Fruit fly (Drosophila melanogaster) whole organism, embryonic: ENCODE results near the gene CG6497.

Source experiments
- Atf6 ChIP-seq: fragments of 200-800 bp; sonication (Bioruptor generic); IDR thresholded peaks from 2 replicates; pipeline ENCODE4 v1.3.6; 2022; ENCODE audit warnings: missing biosample characterization, missing genetic modification characterization
- CG12299 ChIP-seq: fragments of 200-800 bp; sonication (Bioruptor generic); optimal IDR thresholded peaks from 2 replicates; lab custom pipeline; 2018; ENCODE audit warnings: missing biosample characterization, mild to moderate bottlenecking, missing genetic modification characterization
- CG13287 ChIP-seq: fragments of 200-800 bp; sonication (Bioruptor generic); IDR thresholded peaks from 2 replicates; pipeline ENCODE4 v1.3.6; 2022; ENCODE audit warnings: missing biosample characterization, missing genetic modification characterization; ENCODE audit not compliant: partially characterized antibody
- CG1603 ChIP-seq: fragments of 200-800 bp; sonication (Bioruptor generic); optimal IDR thresholded peaks from 2 replicates; lab custom pipeline; 2019; ENCODE audit warnings: missing biosample characterization, mild to moderate bottlenecking, missing genetic modification characterization, moderate library complexity
- CG16813 ChIP-seq: fragments of 200-800 bp; sonication (Bioruptor generic); IDR thresholded peaks from 3 replicates; pipeline ENCODE4 v1.3.6; 2022; ENCODE audit warnings: missing biosample characterization, missing genetic modification characterization; ENCODE audit not compliant: partially characterized antibody
- CG16863 ChIP-seq: fragments of 200-800 bp; sonication (Bioruptor generic); optimal IDR thresholded peaks from 3 replicates; lab custom pipeline; 2016; ENCODE audit warnings: missing biosample characterization, missing genetic modification characterization
- CG17802 ChIP-seq: fragments of 200-800 bp; sonication (Bioruptor generic); optimal IDR thresholded peaks from 2 replicates; lab custom pipeline; 2018; ENCODE audit warnings: missing biosample characterization, mild to moderate bottlenecking, missing genetic modification characterization, moderate library complexity
- CG1792 ChIP-seq: fragments of 200-800 bp; sonication (Bioruptor generic); optimal IDR thresholded peaks from 2 replicates; lab custom pipeline; 2016; ENCODE audit warnings: missing biosample characterization, missing genetic modification characterization
- CG2129 ChIP-seq: fragments of 200-800 bp; sonication (Bioruptor generic); IDR thresholded peaks from 2 replicates; pipeline ENCODE4 v1.3.6; 2022; ENCODE audit warnings: missing biosample characterization, missing genetic modification characterization; ENCODE audit not compliant: partially characterized antibody
- CG2199 ChIP-seq: fragments of 200-800 bp; sonication (Bioruptor generic); IDR thresholded peaks from 3 replicates; pipeline ENCODE4 v1.3.6; 2022; ENCODE audit warnings: missing biosample characterization, missing genetic modification characterization
- CG3407 ChIP-seq: fragments of 200-800 bp; sonication (Bioruptor generic); optimal IDR thresholded peaks from 2 replicates; lab custom pipeline; 2018; ENCODE audit warnings: missing biosample characterization, mild to moderate bottlenecking, missing genetic modification characterization
- CG34224 ChIP-seq: fragments of 200-800 bp; sonication (Bioruptor generic); IDR thresholded peaks from 3 replicates; pipeline ENCODE4 v1.3.6; 2022; ENCODE audit warnings: missing biosample characterization, missing genetic modification characterization; ENCODE audit not compliant: partially characterized antibody
- CG8089 ChIP-seq: fragments of 200-800 bp; sonication (Bioruptor generic); optimal IDR thresholded peaks from 3 replicates; lab custom pipeline; 2016; ENCODE audit warnings: missing biosample characterization, missing genetic modification characterization
- CG8924 ChIP-seq: fragments of 200-800 bp; optimal IDR thresholded peaks from 3 replicates; lab custom pipeline; 2019; ENCODE audit warnings: missing biosample characterization, mild to moderate bottlenecking, missing genetic modification characterization, moderate library complexity
- CG9215 ChIP-seq: fragments of 200-800 bp; sonication (Bioruptor generic); IDR thresholded peaks from 2 replicates; pipeline ENCODE4 v1.3.6; 2022; ENCODE audit warnings: missing biosample characterization, missing genetic modification characterization
- CTCF ChIP-seq: fragments of 200-800 bp; sonication (Bioruptor generic); optimal IDR thresholded peaks from 2 replicates; lab custom pipeline; 2017; ENCODE audit warnings: missing biosample characterization, mild to moderate bottlenecking, missing genetic modification characterization, moderate library complexity
- Deaf1 ChIP-seq: fragments of 200-800 bp; optimal IDR thresholded peaks from 3 replicates; lab custom pipeline; 2019; ENCODE audit warnings: missing biosample characterization, mild to moderate bottlenecking, missing genetic modification characterization, moderate library complexity
- Dref ChIP-seq: fragments of 200-800 bp; sonication (Bioruptor generic); IDR thresholded peaks from 2 replicates; pipeline ENCODE4 v1.3.6; 2022; ENCODE audit warnings: missing biosample characterization, missing genetic modification characterization
- H2.0 ChIP-seq: fragments of 200-800 bp; sonication (Bioruptor generic); IDR thresholded peaks from 2 replicates; pipeline ENCODE4 v1.3.6; 2022; ENCODE audit warnings: missing biosample characterization, missing genetic modification characterization
- Hr78 ChIP-seq, 2 experiments: fragments of 200-800 bp in 1 of 2; fragments of >200 bp in 1 of 2; sonication (Bioruptor generic) in 1 of 2; optimal IDR thresholded peaks; 2 replicates each; lab custom pipeline; 2017 to 2019; ENCODE audit warnings: missing biosample characterization in 2 of 2, missing genetic modification characterization in 2 of 2, mild to moderate bottlenecking in 1 of 2, moderate library complexity in 1 of 2
- Optix ChIP-seq: fragments of 200-800 bp; sonication (Bioruptor generic); IDR thresholded peaks from 3 replicates; pipeline ENCODE4 v1.3.6; 2022; ENCODE audit warnings: missing biosample characterization, missing genetic modification characterization
- PHDP ChIP-seq: fragments of 200-800 bp; sonication (Bioruptor generic); optimal IDR thresholded peaks from 3 replicates; lab custom pipeline; 2018; ENCODE audit warnings: missing biosample characterization, mild to moderate bottlenecking, missing genetic modification characterization, moderate library complexity
- Spps ChIP-seq: fragments of 200-800 bp; sonication (Bioruptor generic); optimal IDR thresholded peaks from 2 replicates; lab custom pipeline; 2018; ENCODE audit warnings: missing biosample characterization, mild to moderate bottlenecking, missing genetic modification characterization
- cg ChIP-seq: fragments of 200-800 bp; sonication (Bioruptor generic); optimal IDR thresholded peaks from 3 replicates; lab custom pipeline; 2019; ENCODE audit warnings: missing biosample characterization, mild to moderate bottlenecking, missing genetic modification characterization, moderate library complexity
- croc ChIP-seq: fragments of 200-800 bp; sonication (Bioruptor generic); conservative IDR thresholded peaks from 3 replicates; pipeline ENCODE4 v1.3.6; 2022; ENCODE audit warnings: missing biosample characterization, missing genetic modification characterization
- disco-r ChIP-seq: fragments of 200-800 bp; sonication (Bioruptor generic); optimal IDR thresholded peaks from 2 replicates; lab custom pipeline; 2016; ENCODE audit warnings: missing biosample characterization, missing genetic modification characterization
- dm ChIP-seq: fragments of 200-800 bp; sonication (Bioruptor generic); optimal IDR thresholded peaks from 3 replicates; lab custom pipeline; 2016; ENCODE audit warnings: missing biosample characterization, missing genetic modification characterization
- fd64A ChIP-seq: fragments of 200-800 bp; sonication (Bioruptor generic); optimal IDR thresholded peaks from 3 replicates; lab custom pipeline; 2018; ENCODE audit warnings: missing biosample characterization, mild to moderate bottlenecking, missing genetic modification characterization
- gfzf ChIP-seq: fragments of 200-800 bp; sonication (Bioruptor generic); optimal IDR thresholded peaks from 2 replicates; lab custom pipeline; 2016; ENCODE audit warnings: missing biosample characterization, mild to moderate bottlenecking, missing genetic modification characterization, moderate library complexity
- jumu ChIP-seq: fragments of 200-800 bp; sonication (Bioruptor generic); optimal IDR thresholded peaks from 3 replicates; lab custom pipeline; 2016; ENCODE audit warnings: missing biosample characterization, missing genetic modification characterization
- kay ChIP-seq: fragments of 200-800 bp; sonication (Bioruptor generic); optimal IDR thresholded peaks from 2 replicates; lab custom pipeline; 2016; ENCODE audit warnings: missing biosample characterization, missing genetic modification characterization
- ken ChIP-seq: fragments of 200-800 bp; sonication (Bioruptor generic); IDR thresholded peaks from 3 replicates; pipeline ENCODE4 v1.3.6; 2022; ENCODE audit warnings: missing biosample characterization, missing genetic modification characterization
- onecut ChIP-seq: fragments of 200-800 bp; sonication (Bioruptor generic); IDR thresholded peaks from 2 replicates; pipeline ENCODE4 v1.3.6; 2022; ENCODE audit warnings: missing biosample characterization, missing genetic modification characterization
- prd ChIP-seq, 3 experiments: fragments of >200 bp in 2 of 3; fragments of 200-800 bp in 1 of 3; sonication (Bioruptor generic) in 1 of 3; optimal IDR thresholded peaks in 2 of 3; IDR thresholded peaks in 1 of 3; 2 replicates in 2 of 3; 3 replicates in 1 of 3; pipeline versions ENCODE4 v1.3.6 to Lab custom; 2017 to 2022; ENCODE audit warnings: missing biosample characterization in 1 of 3, missing genetic modification characterization in 1 of 3
- ro ChIP-seq: fragments of 200-800 bp; sonication (Bioruptor generic); IDR thresholded peaks from 2 replicates; pipeline ENCODE4 v1.3.6; 2022; ENCODE audit warnings: missing biosample characterization, missing genetic modification characterization
- sens ChIP-seq: fragments of 200-800 bp; sonication (Bioruptor generic); peaks from one replicate; lab custom pipeline; 2016; ENCODE audit warnings: missing biosample characterization, missing genetic modification characterization
- slou ChIP-seq: fragments of 200-800 bp; sonication (Bioruptor generic); optimal IDR thresholded peaks from 3 replicates; lab custom pipeline; 2016; ENCODE audit warnings: missing biosample characterization, missing genetic modification characterization
- stwl ChIP-seq: fragments of 200-800 bp; sonication (Bioruptor generic); optimal IDR thresholded peaks from 3 replicates; lab custom pipeline; 2018; ENCODE audit warnings: missing biosample characterization, mild to moderate bottlenecking, missing genetic modification characterization, moderate library complexity
- tio ChIP-seq: fragments of 200-800 bp; sonication (Bioruptor generic); optimal IDR thresholded peaks from 2 replicates; lab custom pipeline; 2017; ENCODE audit warnings: missing biosample characterization, missing genetic modification characterization, inconsistent platforms
- tll ChIP-seq, 2 experiments: fragments of 200-800 bp in 1 of 2; fragments of >200 bp in 1 of 2; sonication (Bioruptor generic) in 1 of 2; optimal IDR thresholded peaks; 2 replicates each; lab custom pipeline; 2017 to 2019; ENCODE audit warnings: missing biosample characterization in 2 of 2, missing genetic modification characterization in 2 of 2, mild to moderate bottlenecking in 1 of 2, moderate library complexity in 1 of 2
- tup ChIP-seq: fragments of 200-800 bp; sonication (Bioruptor generic); optimal IDR thresholded peaks from 2 replicates; lab custom pipeline; 2016; ENCODE audit warnings: missing biosample characterization, mild to moderate bottlenecking, missing genetic modification characterization, moderate library complexity
- twi ChIP-seq: fragments of 200-800 bp; optimal IDR thresholded peaks from 2 replicates; lab custom pipeline; 2019; ENCODE audit warnings: missing biosample characterization, mild to moderate bottlenecking, missing genetic modification characterization, moderate library complexity

CG6497 gene

dm6 chr3L:17269463-17269862 lies 15.7 kb upstream of the CG6497 start (continued):
- no peak for TF ChIP-seq onecut (GFP tag; lab: Robert Waterston, UW)
- no peak for TF ChIP-seq twi
- no peak for TF ChIP-seq CG13287
- no peak for TF ChIP-seq tup (GFP tag; lab: Kevin White, UChicago)
- no peak for TF ChIP-seq H2.0 (GFP tag; lab: Robert Waterston, UW)
- TF ChIP-seq CG1792 (GFP tag; lab: Kevin White, UChicago) = no peak
- TF ChIP-seq ken (GFP tag; lab: Robert Waterston, UW) = no peak
- TF ChIP-seq CG34224 (GFP tag; lab: Robert Waterston, UW) = no peak
- TF ChIP-seq jumu (GFP tag; lab: Kevin White, UChicago) = no peak

- TF ChIP-seq Spps (no peak), CG16863 (GFP tag; lab: Kevin White, UChicago) (no peak), sens (GFP tag; lab: Kevin White, UChicago) (no peak)
Measured at dm6 chr3L:17264116-17264515, 10.4 kb upstream of the CG6497 start, which contains the start of gene CG13723. Gene CG13723, plus strand, starts transcription at chr3L:17264416.

DNA sequence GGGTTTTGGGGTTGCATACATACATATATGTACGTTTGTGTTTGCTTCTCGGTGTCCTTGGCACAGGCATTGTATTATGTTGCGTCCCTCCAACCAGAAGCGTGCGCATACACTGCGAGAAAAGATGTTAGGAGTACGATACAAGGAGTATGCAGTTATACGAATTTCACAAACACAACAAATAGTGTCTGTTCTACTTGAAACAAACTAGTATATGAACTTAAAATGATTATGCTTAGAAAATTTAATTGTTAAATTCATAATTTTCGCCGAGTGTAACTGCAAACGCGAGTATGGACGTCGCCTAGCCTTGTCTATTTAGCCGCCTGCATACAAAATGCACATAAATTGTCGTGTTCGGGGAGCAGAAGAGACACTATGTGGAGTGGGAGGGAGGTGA lies 3.5 kb upstream of the CG6497 start:
- peak; percentile 16 for TF ChIP-seq CG1603 (tag; lab: Kevin White, UChicago)
- TF ChIP-seq dm = no peak
- TF ChIP-seq prd (optimal IDR thresholded peaks at IDR 0.05; lab: Kevin White, UChicago) = no peak
- TF ChIP-seq prd (GFP tag; IDR thresholded peaks at IDR 0.05; lab: Robert Waterston, UW) = peak; percentile 15; the same call in 1 of the 3 replicates
- TF ChIP-seq PHDP (tag; lab: Kevin White, UChicago) = no peak
- no peak for TF ChIP-seq ro

DNA sequence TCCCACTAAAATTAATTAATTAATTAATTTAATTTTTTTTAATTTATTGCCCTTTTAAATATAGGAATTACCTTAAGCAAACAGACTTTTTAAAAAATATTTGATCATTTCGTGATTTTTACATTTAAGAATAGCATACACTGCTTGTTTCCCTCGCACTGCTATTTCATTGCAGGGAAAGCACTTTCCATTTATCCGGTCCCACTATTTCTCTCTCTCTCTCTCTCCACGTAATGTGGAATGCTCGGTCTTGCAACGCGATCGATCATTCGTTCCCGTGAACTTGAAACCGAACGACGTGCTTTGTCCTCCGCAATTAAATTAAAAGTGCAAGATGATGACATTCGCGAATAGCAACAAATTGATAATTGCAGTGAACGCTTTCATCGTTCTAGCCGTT lies 8.1 kb downstream of the CG6497 start:
- TF ChIP-seq CG3407 (GFP tag; lab: Kevin White, UChicago) (no peak), kay (GFP tag; lab: Kevin White, UChicago) (no peak), CG16813 (GFP tag; lab: Robert Waterston, UW) (peak; percentile 27; the same call in 2 of the 3 replicates), Deaf1 (tag; lab: Kevin White, UChicago) (peak; percentile 48), CG17802 (tag; lab: Kevin White, UChicago) (no peak), CG12299 (tag; lab: Kevin White, UChicago) (no peak), gfzf (peak; percentile 52), stwl (tag; lab: Kevin White, UChicago) (peak; percentile 91), CG2199 (GFP tag; lab: Robert Waterston, UW) (peak; percentile 56; the same call in 1 of the 3 replicates), CTCF (GFP tag; lab: Kevin White, UChicago) (no peak), CG8089 (GFP tag; lab: Kevin White, UChicago) (no peak), fd64A (GFP tag; lab: Kevin White, UChicago) (no peak), tll (GFP tag; optimal IDR thresholded peaks at IDR 0.05; lab: Kevin White, UChicago) (no peak), croc (GFP tag; lab: Robert Waterston, UW) (no peak)
- TF ChIP-seq, all 482 proteins: peak for 5

DNA sequence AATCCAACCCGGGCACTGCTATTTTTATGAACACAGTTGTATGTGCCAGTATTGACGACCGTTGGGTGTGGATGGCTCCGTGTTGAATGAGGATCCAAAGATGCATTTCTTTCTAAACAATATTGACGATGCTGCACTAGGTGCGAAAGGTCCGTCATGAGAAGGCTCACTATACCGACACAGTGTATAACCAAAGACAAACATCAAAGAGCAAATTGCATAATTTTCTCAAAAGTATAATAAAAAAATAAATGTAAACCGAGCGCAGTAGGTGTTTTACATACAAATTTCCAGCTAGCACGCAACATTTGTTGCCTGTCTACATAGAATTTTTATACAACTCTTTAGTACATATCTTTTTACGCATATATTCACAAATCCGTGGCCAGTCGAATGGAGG lies 10.6 kb downstream of the CG6497 start, which contains the start of gene CG7707:
Gene CG7707 (plus strand): TSS at position 301 of the 400 bp plus-strand sequence.
- TF ChIP-seq slou (GFP tag; lab: Kevin White, UChicago) (no peak), Dref (GFP tag; lab: Robert Waterston, UW) (no peak), CG9215 (GFP tag; lab: Robert Waterston, UW) (no peak), cg (GFP tag; lab: Kevin White, UChicago) (no peak), CG2129 (GFP tag; lab: Robert Waterston, UW) (no peak), CG8924 (tag; lab: Kevin White, UChicago) (no peak), tio (GFP tag; lab: Kevin White, UChicago) (no peak), disco-r (GFP tag; lab: Kevin White, UChicago) (no peak), Hr78 (GFP tag; optimal IDR thresholded peaks at IDR 0.05; lab: Kevin White, UChicago) (no peak), Atf6 (no peak), Optix (GFP tag; lab: Robert Waterston, UW) (no peak)
